Fruit fly (Drosophila melanogaster) whole organism, embryonic: Measurements from ENCODE around the gene Prm.

Experiments used
- Blimp-1 ChIP-seq: fragments of 200-800 bp; sonication (Bioruptor generic); optimal IDR thresholded peaks from 3 replicates; lab custom pipeline; 2018; ENCODE audit warnings: missing biosample characterization, missing genetic modification characterization, mild to moderate bottlenecking, moderate library complexity, missing genetic modification reagents
- BtbVII ChIP-seq: fragments of 200-800 bp; sonication (Bioruptor generic); optimal IDR thresholded peaks from 3 replicates; lab custom pipeline; 2017; ENCODE audit warnings: missing biosample characterization, mild to moderate bottlenecking, missing genetic modification characterization
- Bteb2 ChIP-seq: fragments of 200-800 bp; sonication (Bioruptor generic); optimal IDR thresholded peaks from 2 replicates; lab custom pipeline; 2016; ENCODE audit warnings: missing biosample characterization, missing genetic modification characterization
- CG10274 ChIP-seq: fragments of 200-800 bp; sonication (Bioruptor generic); optimal IDR thresholded peaks from 3 replicates; lab custom pipeline; 2017; ENCODE audit warnings: missing biosample characterization, mild to moderate bottlenecking, missing genetic modification characterization
- CG11723 ChIP-seq: fragments of 200-800 bp; sonication (Bioruptor generic); optimal IDR thresholded peaks from 2 replicates; lab custom pipeline; 2017; ENCODE audit warnings: missing biosample characterization, mild to moderate bottlenecking, missing genetic modification characterization
- CG12104 ChIP-seq: fragments of 200-800 bp; sonication (Bioruptor generic); optimal IDR thresholded peaks from 3 replicates; lab custom pipeline; 2016; ENCODE audit warnings: missing biosample characterization, missing genetic modification characterization
- CG12299 ChIP-seq: fragments of 200-800 bp; sonication (Bioruptor generic); optimal IDR thresholded peaks from 2 replicates; lab custom pipeline; 2018; ENCODE audit warnings: missing biosample characterization, mild to moderate bottlenecking, missing genetic modification characterization
- CG1233 ChIP-seq: fragments of 200-800 bp; sonication (Bioruptor generic); optimal IDR thresholded peaks from 4 replicates; lab custom pipeline; 2018; ENCODE audit warnings: missing biosample characterization, mild to moderate bottlenecking, missing genetic modification characterization
- CG12769 ChIP-seq: fragments of 200-800 bp; sonication (Bioruptor generic); optimal IDR thresholded peaks from 2 replicates; lab custom pipeline; 2019; ENCODE audit warnings: missing biosample characterization, mild to moderate bottlenecking, missing genetic modification characterization, moderate library complexity
- CG14050 ChIP-seq: fragments of 200-800 bp; sonication (Bioruptor generic); IDR thresholded peaks from 3 replicates; pipeline ENCODE4 v1.3.6; 2022; ENCODE audit warnings: missing biosample characterization, missing genetic modification characterization
- CG15601 ChIP-seq: fragments of 200-800 bp; sonication (Bioruptor generic); optimal IDR thresholded peaks from 3 replicates; lab custom pipeline; 2019; ENCODE audit warnings: missing biosample characterization, mild to moderate bottlenecking, missing genetic modification characterization, moderate library complexity
- CG17612 ChIP-seq: fragments of 200-800 bp; sonication (Bioruptor generic); IDR thresholded peaks from 2 replicates; pipeline ENCODE4 v1.3.6; 2022; ENCODE audit warnings: missing biosample characterization, missing genetic modification characterization
- CG18764 ChIP-seq: fragments of 200-800 bp; sonication (Bioruptor generic); optimal IDR thresholded peaks from 3 replicates; lab custom pipeline; 2016; ENCODE audit warnings: missing biosample characterization, missing genetic modification characterization
- CG2889 ChIP-seq: fragments of 200-800 bp; sonication (Bioruptor generic); IDR thresholded peaks from 3 replicates; pipeline ENCODE4 v1.3.6; 2022; ENCODE audit warnings: missing biosample characterization, missing genetic modification characterization
- CG31224 ChIP-seq: fragments of 200-800 bp; sonication (Bioruptor generic); IDR thresholded peaks from 2 replicates; pipeline ENCODE4 v1.3.6; 2022; ENCODE audit warnings: missing biosample characterization, missing genetic modification characterization
- CG3281 ChIP-seq: fragments of 200-800 bp; sonication (Bioruptor generic); optimal IDR thresholded peaks from 3 replicates; lab custom pipeline; 2017; ENCODE audit warnings: missing biosample characterization, mild to moderate bottlenecking, missing genetic modification characterization
- CG4617 ChIP-seq: fragments of 200-800 bp; sonication (Bioruptor generic); optimal IDR thresholded peaks from 3 replicates; lab custom pipeline; 2016; ENCODE audit warnings: missing biosample characterization, missing genetic modification characterization, borderline replicate concordance
- CG4854 ChIP-seq: fragments of 200-800 bp; sonication (Bioruptor generic); optimal IDR thresholded peaks from 2 replicates; lab custom pipeline; 2016; ENCODE audit warnings: missing biosample characterization, missing genetic modification characterization, inconsistent platforms
- CG8924 ChIP-seq: fragments of 200-800 bp; optimal IDR thresholded peaks from 3 replicates; lab custom pipeline; 2019; ENCODE audit warnings: missing biosample characterization, mild to moderate bottlenecking, missing genetic modification characterization, moderate library complexity
- CG9876 ChIP-seq: fragments of 200-800 bp; sonication (Bioruptor generic); optimal IDR thresholded peaks from 2 replicates; lab custom pipeline; 2016; ENCODE audit warnings: missing biosample characterization, missing genetic modification characterization
- Chrac-16 ChIP-seq: fragments of 200-800 bp; sonication (Bioruptor generic); optimal IDR thresholded peaks from 3 replicates; lab custom pipeline; 2016; ENCODE audit warnings: missing biosample characterization, missing genetic modification characterization
- Fer2 ChIP-seq: fragments of 200-800 bp; sonication (Bioruptor generic); optimal IDR thresholded peaks from 2 replicates; lab custom pipeline; 2018; ENCODE audit warnings: missing biosample characterization, mild to moderate bottlenecking, missing genetic modification characterization, moderate library complexity
- HmgD ChIP-seq: fragments of 200-800 bp; sonication (Bioruptor generic); optimal IDR thresholded peaks from 3 replicates; lab custom pipeline; 2016; ENCODE audit warnings: missing biosample characterization, missing genetic modification characterization
- Hr51 ChIP-seq, 2 experiments: fragments of 200-800 bp; sonication (Bioruptor generic); optimal IDR thresholded peaks; 2 replicates in 1 of 2; 3 replicates in 1 of 2; lab custom pipeline; 2016 to 2018; ENCODE audit warnings: missing biosample characterization in 2 of 2, missing genetic modification characterization in 2 of 2, mild to moderate bottlenecking in 1 of 2, moderate library complexity in 1 of 2
- Lhr ChIP-seq: fragments of 200-800 bp; sonication (Bioruptor generic); optimal IDR thresholded peaks from 3 replicates; lab custom pipeline; 2017; ENCODE audit warnings: mild to moderate bottlenecking, missing biosample characterization, missing genetic modification reagents, missing genetic modification characterization
- Mes4 ChIP-seq: fragments of 200-800 bp; sonication (Bioruptor generic); optimal IDR thresholded peaks from 2 replicates; lab custom pipeline; 2016; ENCODE audit warnings: missing biosample characterization, missing genetic modification characterization
- NC2α ChIP-seq: fragments of 200-800 bp; sonication (Bioruptor generic); optimal IDR thresholded peaks from 2 replicates; lab custom pipeline; 2016; ENCODE audit warnings: missing biosample characterization, missing genetic modification characterization
- NC2β ChIP-seq: fragments of 200-800 bp; sonication (Bioruptor generic); optimal IDR thresholded peaks from 2 replicates; lab custom pipeline; 2016; ENCODE audit warnings: missing biosample characterization, missing genetic modification characterization
- NFAT ChIP-seq: fragments of 200-800 bp; sonication (Bioruptor generic); IDR thresholded peaks from 2 replicates; pipeline ENCODE4 v1.3.6; 2022; ENCODE audit warnings: missing biosample characterization, missing genetic modification characterization
- Side ChIP-seq: fragments of 200-800 bp; sonication (Bioruptor generic); optimal IDR thresholded peaks from 2 replicates; lab custom pipeline; 2016; ENCODE audit warnings: missing biosample characterization, missing genetic modification characterization
- YL-1 ChIP-seq: fragments of 200-800 bp; sonication (Bioruptor generic); optimal IDR thresholded peaks from 3 replicates; lab custom pipeline; 2017; ENCODE audit warnings: missing biosample characterization, mild to moderate bottlenecking, missing genetic modification characterization
- ase ChIP-seq: fragments of 200-800 bp; sonication (Bioruptor generic); IDR thresholded peaks from 3 replicates; pipeline ENCODE4 v1.3.6; 2022; ENCODE audit warnings: missing biosample characterization, missing genetic modification characterization
- da ChIP-seq: fragments of 200-800 bp; sonication (Bioruptor generic); optimal IDR thresholded peaks from 2 replicates; lab custom pipeline; 2016; ENCODE audit warnings: missing biosample characterization, missing genetic modification characterization
- dan ChIP-seq: fragments of 200-800 bp; sonication (Bioruptor generic); IDR thresholded peaks from 2 replicates; pipeline ENCODE4 v1.3.6; 2022; ENCODE audit warnings: missing biosample characterization, missing genetic modification characterization
- dimm ChIP-seq: fragments of 200-800 bp; sonication (Bioruptor generic); IDR thresholded peaks from 2 replicates; pipeline ENCODE4 v1.3.6; 2022; ENCODE audit warnings: missing biosample characterization, missing genetic modification characterization
- eyg ChIP-seq: fragments of 200-800 bp; sonication (Bioruptor generic); optimal IDR thresholded peaks from 3 replicates; lab custom pipeline; 2016; ENCODE audit warnings: missing biosample characterization, missing genetic modification characterization
- gem ChIP-seq: fragments of 200-800 bp; sonication (Bioruptor generic); optimal IDR thresholded peaks from 2 replicates; lab custom pipeline; 2019; ENCODE audit warnings: missing biosample characterization, mild to moderate bottlenecking, missing genetic modification characterization, moderate library complexity
- her ChIP-seq: fragments of 200-800 bp; sonication (Bioruptor generic); optimal IDR thresholded peaks from 2 replicates; lab custom pipeline; 2016; ENCODE audit warnings: missing biosample characterization, missing genetic modification characterization
- hkb ChIP-seq, 2 experiments: fragments of 200-800 bp in 1 of 2; fragments of >200 bp in 1 of 2; sonication (Bioruptor generic) in 1 of 2; IDR thresholded peaks in 1 of 2; optimal IDR thresholded peaks in 1 of 2; 2 replicates each; pipeline versions ENCODE4 v1.3.6 to Lab custom; 2017 to 2022; ENCODE audit warnings: missing biosample characterization in 1 of 2, missing genetic modification characterization in 1 of 2
- pho ChIP-seq: fragments of 200-800 bp; sonication (Bioruptor generic); optimal IDR thresholded peaks from 2 replicates; lab custom pipeline; 2016; ENCODE audit warnings: missing biosample characterization, missing genetic modification characterization
- pnt ChIP-seq: fragments of 200-800 bp; sonication (Bioruptor generic); optimal IDR thresholded peaks from 3 replicates; lab custom pipeline; 2016; ENCODE audit warnings: missing biosample characterization, missing genetic modification characterization
- pros ChIP-seq: fragments of 200-800 bp; sonication (Bioruptor generic); optimal IDR thresholded peaks from 3 replicates; lab custom pipeline; 2019; ENCODE audit warnings: missing biosample characterization, mild to moderate bottlenecking, missing genetic modification characterization, moderate library complexity
- pzg ChIP-seq: fragments of 200-800 bp; sonication (Bioruptor generic); optimal IDR thresholded peaks from 3 replicates; lab custom pipeline; 2018; ENCODE audit warnings: missing biosample characterization, mild to moderate bottlenecking, missing genetic modification characterization, moderate library complexity
- run ChIP-seq: fragments of 200-800 bp; sonication (Bioruptor generic); optimal IDR thresholded peaks from 3 replicates; lab custom pipeline; 2018; ENCODE audit warnings: missing biosample characterization, mild to moderate bottlenecking, missing genetic modification characterization
- sd ChIP-seq: fragments of 200-800 bp; sonication (Bioruptor generic); optimal IDR thresholded peaks from 3 replicates; lab custom pipeline; 2018; ENCODE audit warnings: missing biosample characterization, mild to moderate bottlenecking, missing genetic modification characterization, moderate library complexity
- slp2 ChIP-seq: fragments of 200-800 bp; sonication (Bioruptor generic); optimal IDR thresholded peaks from 2 replicates; lab custom pipeline; 2016; ENCODE audit warnings: missing biosample characterization, missing genetic modification characterization
- stwl ChIP-seq: fragments of 200-800 bp; sonication (Bioruptor generic); optimal IDR thresholded peaks from 3 replicates; lab custom pipeline; 2018; ENCODE audit warnings: missing biosample characterization, mild to moderate bottlenecking, missing genetic modification characterization, moderate library complexity
- tx ChIP-seq: fragments of 200-800 bp; sonication (Bioruptor generic); optimal IDR thresholded peaks from 2 replicates; lab custom pipeline; 2016; ENCODE audit warnings: missing biosample characterization, missing genetic modification characterization
- unpg ChIP-seq: fragments of 200-800 bp; sonication (Bioruptor generic); optimal IDR thresholded peaks from 3 replicates; lab custom pipeline; 2018; ENCODE audit warnings: missing biosample characterization, mild to moderate bottlenecking, missing genetic modification characterization, moderate library complexity
- z ChIP-seq: fragments of 200-800 bp; sonication (Bioruptor generic); IDR thresholded peaks from 3 replicates; pipeline ENCODE4 v1.3.6; 2022; ENCODE audit warnings: missing biosample characterization, missing genetic modification characterization
- zfh2 ChIP-seq: fragments of 200-800 bp; sonication (Bioruptor generic); optimal IDR thresholded peaks from 2 replicates; lab custom pipeline; 2016; ENCODE audit warnings: missing biosample characterization, missing genetic modification characterization

Gene Prm

dm6 chr3L:8767876-8768275, 22.8 kb upstream of the Prm start (continued):
- TF ChIP-seq hkb (optimal IDR thresholded peaks at IDR 0.05; lab: Kevin White, UChicago) (no peak), hkb (GFP tag; IDR thresholded peaks at IDR 0.05; lab: Robert Waterston, UW) (no peak), slp2 (GFP tag; lab: Kevin White, UChicago) (no peak), Blimp-1 (GFP tag; lab: Kevin White, UChicago) (no peak), sd (tag; lab: Kevin White, UChicago) (no peak), NC2α (GFP tag; lab: Kevin White, UChicago) (no peak), CG12104 (peak; percentile 16), z (GFP tag; lab: Robert Waterston, UW) (no peak), CG3281 (peak; percentile 70), dimm (GFP tag; lab: Robert Waterston, UW) (no peak), YL-1 (GFP tag; lab: Kevin White, UChicago) (no peak), pzg (GFP tag; lab: Kevin White, UChicago) (no peak), CG9876 (GFP tag; lab: Kevin White, UChicago) (no peak), run (no peak), stwl (tag; lab: Kevin White, UChicago) (no peak), CG4617 (GFP tag; lab: Kevin White, UChicago) (no peak), dan (GFP tag; lab: Robert Waterston, UW) (no peak), da (GFP tag; lab: Kevin White, UChicago) (no peak), CG18764 (GFP tag; lab: Kevin White, UChicago) (no peak), BtbVII (GFP tag; lab: Kevin White, UChicago) (peak; percentile 43), Bteb2 (GFP tag; lab: Kevin White, UChicago) (no peak), CG14050 (GFP tag; lab: Robert Waterston, UW) (no peak), unpg (peak; percentile 28), CG1233 (peak; percentile 47), CG8924 (tag; lab: Kevin White, UChicago) (peak; percentile 25), CG17612 (no peak), zfh2 (GFP tag; lab: Kevin White, UChicago) (peak; percentile 72), CG11723 (GFP tag; lab: Kevin White, UChicago) (peak; percentile 26), pros (no peak), CG31224 (GFP tag; lab: Robert Waterston, UW) (no peak), tx (GFP tag; lab: Kevin White, UChicago) (peak; percentile 10), Lhr (GFP tag; lab: Kevin White, UChicago) (no peak), pnt (GFP tag; lab: Kevin White, UChicago) (no peak), CG12769 (tag; lab: Kevin White, UChicago) (peak; percentile 66), CG15601 (tag; lab: Kevin White, UChicago) (no peak), Fer2 (tag; lab: Kevin White, UChicago) (no peak), CG4854 (no peak), CG10274 (GFP tag; lab: Kevin White, UChicago) (peak; percentile 31), Chrac-16 (GFP tag; lab: Kevin White, UChicago) (peak; percentile 11), HmgD (GFP tag; lab: Kevin White, UChicago) (no peak), pho (GFP tag; lab: Kevin White, UChicago) (peak; percentile 42), NC2β (GFP tag; lab: Kevin White, UChicago) (no peak), CG12299 (tag; lab: Kevin White, UChicago) (peak; percentile 4), eyg (GFP tag; lab: Kevin White, UChicago) (no peak), ase (GFP tag; lab: Robert Waterston, UW) (no peak), gem (tag; lab: Kevin White, UChicago) (peak; percentile 60), her (peak; percentile 42), Side (GFP tag; lab: Kevin White, UChicago) (peak; percentile 32), CG2889 (GFP tag; lab: Robert Waterston, UW) (peak; percentile 46; the same call in 2 of the 3 replicates), Hr51 (GFP tag; optimal IDR thresholded peaks at IDR 0.05; lab: Kevin White, UChicago) (peak in 1 of 2 experiments; percentile 44), Mes4 (GFP tag; lab: Kevin White, UChicago) (no peak), NFAT (GFP tag; lab: Robert Waterston, UW) (no peak)
